Fruit fly (Drosophila melanogaster) whole organism, embryonic: ENCODE data around the gene CG10341.

ENCODE experiments used
- Aef1 ChIP-seq: fragments of 200-800 bp; sonication (Bioruptor generic); IDR thresholded peaks from 3 replicates; pipeline ENCODE4 v1.3.6; 2022; ENCODE audit warnings: missing biosample characterization, missing genetic modification characterization
- Bdp1 ChIP-seq: fragments of 200-800 bp; sonication (Bioruptor generic); optimal IDR thresholded peaks from 3 replicates; lab custom pipeline; 2016; ENCODE audit warnings: missing biosample characterization, missing genetic modification characterization
- CG1233 ChIP-seq: fragments of 200-800 bp; sonication (Bioruptor generic); optimal IDR thresholded peaks from 4 replicates; lab custom pipeline; 2018; ENCODE audit warnings: missing biosample characterization, mild to moderate bottlenecking, missing genetic modification characterization
- CG12942 ChIP-seq: fragments of 200-800 bp; sonication (Bioruptor generic); optimal IDR thresholded peaks from 3 replicates; lab custom pipeline; 2016; ENCODE audit warnings: missing biosample characterization, missing genetic modification characterization
- CG15696 ChIP-seq: fragments of 200-800 bp; sonication (Bioruptor generic); optimal IDR thresholded peaks from 2 replicates; lab custom pipeline; 2019; ENCODE audit warnings: missing biosample characterization, mild to moderate bottlenecking, missing genetic modification characterization, moderate library complexity
- CG17361 ChIP-seq: fragments of 200-800 bp; sonication (Bioruptor generic); IDR thresholded peaks from 3 replicates; pipeline ENCODE4 v1.3.6; 2022; ENCODE audit warnings: missing biosample characterization, missing genetic modification characterization
- CG1832 ChIP-seq: fragments of 200-800 bp; sonication (Bioruptor generic); optimal IDR thresholded peaks from 2 replicates; lab custom pipeline; 2017; ENCODE audit warnings: missing biosample characterization, mild to moderate bottlenecking, missing genetic modification characterization, inconsistent platforms
- CG18619 ChIP-seq: fragments of 200-800 bp; sonication (Bioruptor generic); optimal IDR thresholded peaks from 3 replicates; lab custom pipeline; 2017; ENCODE audit warnings: missing biosample characterization, mild to moderate bottlenecking, missing genetic modification characterization
- CG2712 ChIP-seq: fragments of 200-800 bp; optimal IDR thresholded peaks from 3 replicates; lab custom pipeline; 2019; ENCODE audit warnings: missing biosample characterization, mild to moderate bottlenecking, missing genetic modification characterization, moderate library complexity
- CG2889 ChIP-seq: fragments of 200-800 bp; sonication (Bioruptor generic); IDR thresholded peaks from 3 replicates; pipeline ENCODE4 v1.3.6; 2022; ENCODE audit warnings: missing biosample characterization, missing genetic modification characterization
- CG30403 ChIP-seq: fragments of 200-800 bp; sonication (Bioruptor generic); optimal IDR thresholded peaks from 3 replicates; lab custom pipeline; 2016; ENCODE audit warnings: missing biosample characterization, missing genetic modification characterization
- CG31388 ChIP-seq: fragments of 200-800 bp; sonication (Bioruptor generic); optimal IDR thresholded peaks from 2 replicates; lab custom pipeline; 2016; ENCODE audit warnings: missing biosample characterization, missing genetic modification characterization
- CG32772 ChIP-seq: fragments of 200-800 bp; sonication (Bioruptor generic); IDR thresholded peaks from 2 replicates; pipeline ENCODE4 v1.3.6; 2022; ENCODE audit warnings: missing biosample characterization, missing genetic modification characterization
- CG3281 ChIP-seq: fragments of 200-800 bp; sonication (Bioruptor generic); optimal IDR thresholded peaks from 3 replicates; lab custom pipeline; 2017; ENCODE audit warnings: missing biosample characterization, mild to moderate bottlenecking, missing genetic modification characterization
- CG3407 ChIP-seq: fragments of 200-800 bp; sonication (Bioruptor generic); optimal IDR thresholded peaks from 2 replicates; lab custom pipeline; 2018; ENCODE audit warnings: missing biosample characterization, mild to moderate bottlenecking, missing genetic modification characterization
- CG34224 ChIP-seq: fragments of 200-800 bp; sonication (Bioruptor generic); IDR thresholded peaks from 3 replicates; pipeline ENCODE4 v1.3.6; 2022; ENCODE audit warnings: missing biosample characterization, missing genetic modification characterization; ENCODE audit not compliant: partially characterized antibody
- CG34376 ChIP-seq: fragments of 200-800 bp; sonication (Bioruptor generic); optimal IDR thresholded peaks from 2 replicates; lab custom pipeline; 2018; ENCODE audit warnings: missing biosample characterization, mild to moderate bottlenecking, missing genetic modification characterization
- CG4404 ChIP-seq: fragments of 200-800 bp; sonication (Bioruptor generic); IDR thresholded peaks from 2 replicates; pipeline ENCODE4 v1.3.6; 2022; ENCODE audit warnings: missing biosample characterization, missing genetic modification characterization
- CG8924 ChIP-seq: fragments of 200-800 bp; optimal IDR thresholded peaks from 3 replicates; lab custom pipeline; 2019; ENCODE audit warnings: missing biosample characterization, mild to moderate bottlenecking, missing genetic modification characterization, moderate library complexity
- CG8944 ChIP-seq: fragments of 200-800 bp; sonication (Bioruptor generic); optimal IDR thresholded peaks from 3 replicates; lab custom pipeline; 2016; ENCODE audit warnings: missing biosample characterization, missing genetic modification characterization
- CG9817 ChIP-seq: fragments of 200-800 bp; sonication (Bioruptor generic); optimal IDR thresholded peaks from 2 replicates; lab custom pipeline; 2018; ENCODE audit warnings: missing biosample characterization, mild to moderate bottlenecking, missing genetic modification characterization, moderate library complexity
- CHES-1-like ChIP-seq: fragments of 200-800 bp; sonication (Bioruptor generic); optimal IDR thresholded peaks from 2 replicates; lab custom pipeline; 2016; ENCODE audit warnings: missing biosample characterization, missing genetic modification characterization
- D19A ChIP-seq: fragments of 200-800 bp; optimal IDR thresholded peaks from 3 replicates; lab custom pipeline; 2019; ENCODE audit warnings: missing biosample characterization, mild to moderate bottlenecking, missing genetic modification characterization, moderate library complexity
- Dp ChIP-seq: fragments of 200-800 bp; sonication (Bioruptor generic); optimal IDR thresholded peaks from 2 replicates; lab custom pipeline; 2018; ENCODE audit warnings: missing biosample characterization, mild to moderate bottlenecking, missing genetic modification characterization, moderate library complexity
- GATAe ChIP-seq: fragments of 200-800 bp; sonication (Bioruptor generic); conservative IDR thresholded peaks from 2 replicates; pipeline ENCODE4 v1.3.6; 2022; ENCODE audit warnings: missing biosample characterization, missing genetic modification characterization
- Gsc ChIP-seq: fragments of 200-800 bp; sonication (Bioruptor generic); IDR thresholded peaks from 2 replicates; pipeline ENCODE4 v1.3.6; 2022; ENCODE audit warnings: missing biosample characterization, missing genetic modification characterization
- H2.0 ChIP-seq: fragments of 200-800 bp; sonication (Bioruptor generic); IDR thresholded peaks from 2 replicates; pipeline ENCODE4 v1.3.6; 2022; ENCODE audit warnings: missing biosample characterization, missing genetic modification characterization
- Hsf ChIP-seq: fragments of 200-800 bp; sonication (Bioruptor generic); optimal IDR thresholded peaks from 3 replicates; lab custom pipeline; 2016; ENCODE audit warnings: missing biosample characterization, missing genetic modification characterization
- MESR4 ChIP-seq: fragments of 200-800 bp; sonication (Bioruptor generic); optimal IDR thresholded peaks from 2 replicates; lab custom pipeline; 2018; ENCODE audit warnings: missing biosample characterization, mild to moderate bottlenecking, missing genetic modification characterization, moderate library complexity
- NFAT ChIP-seq: fragments of 200-800 bp; sonication (Bioruptor generic); IDR thresholded peaks from 2 replicates; pipeline ENCODE4 v1.3.6; 2022; ENCODE audit warnings: missing biosample characterization, missing genetic modification characterization
- Nf-YC ChIP-seq: fragments of 200-800 bp; optimal IDR thresholded peaks from 3 replicates; lab custom pipeline; 2019; ENCODE audit warnings: missing biosample characterization, mild to moderate bottlenecking, missing genetic modification characterization, moderate library complexity
- Opbp ChIP-seq: fragments of 200-800 bp; sonication (Bioruptor generic); IDR thresholded peaks from 3 replicates; pipeline ENCODE4 v1.3.6; 2022; ENCODE audit warnings: missing biosample characterization, missing genetic modification characterization; ENCODE audit not compliant: partially characterized antibody
- Sry-β ChIP-seq: fragments of 200-800 bp; sonication (Bioruptor generic); optimal IDR thresholded peaks from 2 replicates; lab custom pipeline; 2018; ENCODE audit warnings: missing biosample characterization, mild to moderate bottlenecking, missing genetic modification characterization, moderate library complexity
- Sry-δ ChIP-seq: fragments of 200-800 bp; sonication (Bioruptor generic); optimal IDR thresholded peaks from 2 replicates; lab custom pipeline; 2016; ENCODE audit warnings: missing biosample characterization, missing genetic modification characterization
- al ChIP-seq: fragments of 200-800 bp; sonication (Bioruptor generic); IDR thresholded peaks from 2 replicates; pipeline ENCODE4 v1.3.6; 2022; ENCODE audit warnings: missing biosample characterization, missing genetic modification characterization
- bcd ChIP-seq: fragments of 200-800 bp; sonication (Bioruptor generic); optimal IDR thresholded peaks from 2 replicates; lab custom pipeline; 2017; ENCODE audit warnings: missing biosample characterization, mild to moderate bottlenecking, missing genetic modification characterization
- cg ChIP-seq: fragments of 200-800 bp; sonication (Bioruptor generic); optimal IDR thresholded peaks from 3 replicates; lab custom pipeline; 2019; ENCODE audit warnings: missing biosample characterization, mild to moderate bottlenecking, missing genetic modification characterization, moderate library complexity
- eve ChIP-seq, 2 experiments: fragments of >200 bp; optimal IDR thresholded peaks; 2 replicates each; lab custom pipeline; 2017; ENCODE audit warnings: missing biosample characterization in 2 of 2, missing genetic modification characterization in 2 of 2
- ewg ChIP-seq: fragments of 200-800 bp; sonication (Bioruptor generic); optimal IDR thresholded peaks from 3 replicates; lab custom pipeline; 2017; ENCODE audit warnings: mild to moderate bottlenecking, missing biosample characterization, missing genetic modification reagents, missing genetic modification characterization
- gro ChIP-seq: fragments of 200-800 bp; sonication (Bioruptor generic); optimal IDR thresholded peaks from 2 replicates; lab custom pipeline; 2016; ENCODE audit warnings: missing biosample characterization, missing genetic modification characterization
- hth ChIP-seq: fragments of >200 bp; optimal IDR thresholded peaks from 2 replicates; lab custom pipeline; 2017; ENCODE audit warnings: inconsistent platforms
- lola ChIP-seq, 3 experiments: fragments of >200 bp in 2 of 3; fragments of 200-800 bp in 1 of 3; sonication (Bioruptor generic) in 1 of 3; optimal IDR thresholded peaks; 2 replicates each; lab custom pipeline; 2017 to 2019; ENCODE audit warnings: missing biosample characterization in 3 of 3, missing genetic modification characterization in 3 of 3, mild to moderate bottlenecking in 1 of 3, moderate library complexity in 1 of 3
- oc ChIP-seq: fragments of 200-800 bp; sonication (Bioruptor generic); optimal IDR thresholded peaks from 2 replicates; lab custom pipeline; 2018; ENCODE audit warnings: missing biosample characterization, mild to moderate bottlenecking, missing genetic modification characterization, moderate library complexity
- org-1 ChIP-seq: fragments of 200-800 bp; sonication (Bioruptor generic); optimal IDR thresholded peaks from 2 replicates; lab custom pipeline; 2017; ENCODE audit warnings: missing biosample characterization, missing genetic modification characterization
- pnt ChIP-seq: fragments of 200-800 bp; sonication (Bioruptor generic); optimal IDR thresholded peaks from 3 replicates; lab custom pipeline; 2016; ENCODE audit warnings: missing biosample characterization, missing genetic modification characterization
- prd ChIP-seq, 3 experiments: fragments of >200 bp in 2 of 3; fragments of 200-800 bp in 1 of 3; sonication (Bioruptor generic) in 1 of 3; optimal IDR thresholded peaks in 2 of 3; IDR thresholded peaks in 1 of 3; 2 replicates in 2 of 3; 3 replicates in 1 of 3; pipeline versions ENCODE4 v1.3.6 to Lab custom; 2017 to 2022; ENCODE audit warnings: missing biosample characterization in 1 of 3, missing genetic modification characterization in 1 of 3
- scrt ChIP-seq: fragments of 200-800 bp; sonication (Bioruptor generic); optimal IDR thresholded peaks from 2 replicates; lab custom pipeline; 2018; ENCODE audit warnings: missing biosample characterization, mild to moderate bottlenecking, missing genetic modification characterization, moderate library complexity
- tx ChIP-seq: fragments of 200-800 bp; sonication (Bioruptor generic); optimal IDR thresholded peaks from 2 replicates; lab custom pipeline; 2016; ENCODE audit warnings: missing biosample characterization, missing genetic modification characterization
- yki ChIP-seq: fragments of >200 bp; optimal IDR thresholded peaks from 3 replicates; lab custom pipeline; 2018
- zen ChIP-seq: fragments of 200-800 bp; sonication (Bioruptor generic); optimal IDR thresholded peaks from 3 replicates; lab custom pipeline; 2018; ENCODE audit warnings: missing biosample characterization, mild to moderate bottlenecking, missing genetic modification characterization, moderate library complexity
- zen2 ChIP-seq: fragments of 200-800 bp; sonication (Bioruptor generic); IDR thresholded peaks from 3 replicates; pipeline ENCODE4 v1.3.6; 2022; ENCODE audit warnings: missing biosample characterization, missing genetic modification characterization; ENCODE audit not compliant: partially characterized antibody
- zf30C ChIP-seq: fragments of 200-800 bp; sonication (Bioruptor generic); optimal IDR thresholded peaks from 3 replicates; lab custom pipeline; 2018; ENCODE audit warnings: missing biosample characterization, mild to moderate bottlenecking, missing genetic modification characterization

CG10341 gene

dm6 chr2L:18689376-18689775, 9.1 kb upstream of the CG10341 start, which contains the start of gene CG10336 (continued):
- TF ChIP-seq zen2 (peak; percentile 57; the same call in 1 of the 3 replicates), H2.0 (GFP tag; lab: Robert Waterston, UW) (no peak), CG8924 (tag; lab: Kevin White, UChicago) (no peak), CHES-1-like (GFP tag; lab: Kevin White, UChicago) (no peak), CG4404 (GFP tag; lab: Robert Waterston, UW) (no peak), D19A (tag; lab: Kevin White, UChicago) (no peak), CG1832 (GFP tag; lab: Kevin White, UChicago) (no peak), gro (no peak), hth (lab: Kevin White, UChicago) (no peak), zf30C (GFP tag; lab: Kevin White, UChicago) (no peak), Nf-YC (no peak), CG15696 (tag; lab: Kevin White, UChicago) (no peak), yki (peak; percentile 49), CG3407 (GFP tag; lab: Kevin White, UChicago) (no peak), org-1 (no peak), CG31388 (GFP tag; lab: Kevin White, UChicago) (no peak), CG30403 (GFP tag; lab: Kevin White, UChicago) (no peak), CG9817 (no peak), CG8944 (no peak), GATAe (GFP tag; lab: Robert Waterston, UW) (no peak), CG34376 (GFP tag; lab: Kevin White, UChicago) (no peak), NFAT (GFP tag; lab: Robert Waterston, UW) (no peak), Dp (peak; percentile 89), al (GFP tag; lab: Robert Waterston, UW) (no peak), zen (no peak), oc (tag; lab: Kevin White, UChicago) (no peak), CG1233 (no peak), scrt (GFP tag; lab: Kevin White, UChicago) (no peak), CG2712 (tag; lab: Kevin White, UChicago) (no peak), MESR4 (GFP tag; lab: Kevin White, UChicago) (peak; percentile 64), Opbp (GFP tag; lab: Robert Waterston, UW) (peak; percentile 36; the same call in 1 of the 3 replicates), Sry-β (GFP tag; lab: Kevin White, UChicago) (peak; percentile 53), Sry-δ (GFP tag; lab: Kevin White, UChicago) (no peak), CG17361 (no peak), CG2889 (GFP tag; lab: Robert Waterston, UW) (no peak), Gsc (GFP tag; lab: Robert Waterston, UW) (no peak), CG3281 (GFP tag; lab: Kevin White, UChicago) (no peak), ewg (GFP tag; lab: Kevin White, UChicago) (no peak), CG34224 (GFP tag; lab: Robert Waterston, UW) (peak; percentile 47), pnt (GFP tag; lab: Kevin White, UChicago) (no peak), tx (GFP tag; lab: Kevin White, UChicago) (no peak), Aef1 (GFP tag; lab: Robert Waterston, UW) (no peak), Bdp1 (GFP tag; lab: Kevin White, UChicago) (no peak), prd (optimal IDR thresholded peaks at IDR 0.05; lab: Kevin White, UChicago) (no peak), prd (GFP tag; IDR thresholded peaks at IDR 0.05; lab: Robert Waterston, UW) (no peak), bcd (no peak), CG12942 (GFP tag; lab: Kevin White, UChicago) (no peak), CG32772 (no peak), Hsf (no peak), eve (GFP tag; optimal IDR thresholded peaks at IDR 0.05; lab: Kevin White, UChicago) (no peak), cg (GFP tag; lab: Kevin White, UChicago) (no peak), CG18619 (GFP tag; lab: Kevin White, UChicago) (no peak), lola (GFP tag; optimal IDR thresholded peaks at IDR 0.05; lab: Kevin White, UChicago) (no peak)
